Worm (Caenorhabditis elegans): ENCODE measurements around the gene D1054.18.

Gene D1054.18

ce11 chrV:10771390-10771789 is 29.6 kb downstream of the D1054.18 start, which contains the start of gene D1054.3:
D1054.3 (plus strand) TSS chrV:10771451.
- TF ChIP-seq tbx-8 (GFP tag; optimal IDR thresholded peaks at IDR 0.05) (no peak), elt-3 (tag; optimal IDR thresholded peaks at IDR 0.05) (no peak), ceh-39 (tag; optimal IDR thresholded peaks at IDR 0.05) (no peak), mep-1 (tag; optimal IDR thresholded peaks at IDR 0.05) (no peak), blmp-1 (tag; optimal IDR thresholded peaks at IDR 0.05) (no peak), zip-8 (tag; optimal IDR thresholded peaks at IDR 0.05) (no peak), cnd-1 (tag; optimal IDR thresholded peaks at IDR 0.05) (no peak), bed-3 (GFP tag; optimal IDR thresholded peaks at IDR 0.05) (no peak), snpc-4 (tag; optimal IDR thresholded peaks at IDR 0.05) (no peak), ceh-83 (GFP tag; optimal IDR thresholded peaks at IDR 0.05) (no peak), sptf-1 (tag; optimal IDR thresholded peaks at IDR 0.05) (no peak), nhr-2 (tag; optimal IDR thresholded peaks at IDR 0.05) (no peak), ham-2 (GFP tag; optimal IDR thresholded peaks at IDR 0.05) (no peak), lin-13 (tag; optimal IDR thresholded peaks at IDR 0.05) (no peak), nhr-28 (tag; optimal IDR thresholded peaks at IDR 0.05) (no peak), nhr-12 (tag; optimal IDR thresholded peaks at IDR 0.05) (no peak), unc-62 (GFP tag; optimal IDR thresholded peaks at IDR 0.05) (no peak)

DNA sequence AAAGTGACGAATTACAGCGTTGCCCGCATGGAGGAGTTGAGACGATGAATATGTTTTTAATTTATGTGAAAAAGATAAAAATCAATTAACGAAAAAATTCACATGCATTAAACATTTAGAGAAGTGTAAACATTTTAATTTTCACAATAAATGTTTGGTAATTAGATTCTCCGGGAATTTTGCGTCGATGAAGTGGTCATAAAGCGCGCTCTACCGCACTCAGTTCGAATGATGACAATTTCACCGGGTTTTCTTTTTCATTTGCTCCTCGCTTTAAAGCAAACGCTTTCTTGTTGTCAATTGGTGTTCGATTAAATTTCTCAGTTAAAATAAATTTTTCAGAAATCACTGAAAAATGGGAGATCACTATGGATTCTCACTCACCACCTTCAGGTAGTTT is 31.0 kb downstream of the D1054.18 start, which contains the start of the genes D1054.1 and pas-2:
D1054.1 (minus strand) TSS at position 192 of the 400 bp plus-strand sequence.
pas-2 (plus strand) TSS at position 343 of the 400 bp plus-strand sequence.
- peak; percentile 15 for TF ChIP-seq mep-1 (tag; optimal IDR thresholded peaks at IDR 0.05)
- peak; percentile 85 for TF ChIP-seq ces-1 (GFP tag; optimal IDR thresholded peaks at IDR 0.05)
- no peak for TF ChIP-seq unc-62 (GFP tag; optimal IDR thresholded peaks at IDR 0.05)

DNA sequence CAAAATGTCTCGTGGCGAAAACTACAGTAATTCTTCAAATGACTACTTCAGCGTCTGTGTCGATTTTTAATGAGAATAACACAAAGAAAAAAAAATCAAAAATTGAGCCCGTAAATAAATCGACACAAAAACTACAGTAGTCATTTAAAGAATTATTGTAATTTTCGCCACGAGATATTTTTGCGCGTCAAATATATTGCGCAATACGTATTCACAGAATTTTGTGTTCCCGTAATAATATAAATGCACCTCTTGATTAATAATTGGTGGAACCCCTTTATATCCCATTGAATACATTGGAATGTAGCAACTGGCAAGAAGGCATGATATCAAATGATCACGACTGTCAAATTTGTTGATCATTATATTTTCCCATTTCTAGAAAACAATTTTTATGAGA is 32.1 kb downstream of the D1054.18 start:
- TF ChIP-seq bed-3 (GFP tag; optimal IDR thresholded peaks at IDR 0.05) (no peak), unc-62 (GFP tag; optimal IDR thresholded peaks at IDR 0.05) (no peak), zip-8 (tag; optimal IDR thresholded peaks at IDR 0.05) (peak; percentile 94)

DNA sequence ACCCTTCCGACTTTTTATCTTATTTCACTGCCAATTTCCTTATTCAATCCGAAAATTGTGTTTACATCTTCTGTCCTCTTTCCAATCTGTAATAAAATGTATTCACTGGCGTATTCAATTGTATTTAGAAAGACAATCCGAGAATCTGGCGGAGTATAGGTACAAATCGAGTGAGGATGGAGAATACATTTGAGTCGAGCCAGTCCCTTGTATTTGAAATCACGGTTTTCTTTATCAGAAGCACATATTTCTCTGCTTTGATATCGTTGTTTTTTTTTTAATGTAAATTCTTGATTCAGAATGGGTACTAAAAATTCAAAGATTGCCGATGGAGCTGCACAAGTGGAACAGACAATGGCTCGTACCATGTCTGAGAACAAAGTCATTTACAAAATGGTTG is 36.9 kb downstream of the D1054.18 start, which contains the start of gene ocr-1:
ocr-1 (plus strand) TSS at position 301 of the 400 bp plus-strand sequence.
- TF ChIP-seq unc-62 (GFP tag; optimal IDR thresholded peaks at IDR 0.05) (no peak), snpc-4 (tag; optimal IDR thresholded peaks at IDR 0.05) (no peak), zip-8 (tag; optimal IDR thresholded peaks at IDR 0.05) (no peak), ceh-43 (GFP tag; optimal IDR thresholded peaks at IDR 0.05) (no peak), flh-1 (GFP tag; optimal IDR thresholded peaks at IDR 0.05) (no peak)

ce11 chrV:10762695-10763094 is 38.3 kb downstream of the D1054.18 start, which contains the start of gene sre-6:
sre-6 (minus strand) TSS chrV:10762795.
- TF ChIP-seq nhr-28 (tag; optimal IDR thresholded peaks at IDR 0.05) (no peak), nhr-237 (tag; optimal IDR thresholded peaks at IDR 0.05) (no peak), ceh-43 (GFP tag; optimal IDR thresholded peaks at IDR 0.05) (no peak), ceh-39 (tag; optimal IDR thresholded peaks at IDR 0.05) (no peak), drap-1 (GFP tag; optimal IDR thresholded peaks at IDR 0.05) (no peak), unc-120 (tag; optimal IDR thresholded peaks at IDR 0.05; ENCODE audit: poor library complexity, severe bottlenecking) (no peak), zip-8 (tag; optimal IDR thresholded peaks at IDR 0.05) (no peak), blmp-1 (tag; optimal IDR thresholded peaks at IDR 0.05) (no peak), sptf-1 (tag; optimal IDR thresholded peaks at IDR 0.05) (no peak), tbx-8 (GFP tag; optimal IDR thresholded peaks at IDR 0.05) (no peak), unc-39 (tag; optimal IDR thresholded peaks at IDR 0.05) (no peak), sem-2 (GFP tag; optimal IDR thresholded peaks at IDR 0.05) (no peak), elt-1 (tag; optimal IDR thresholded peaks at IDR 0.05; ENCODE audit: borderline replicate concordance, insufficient read depth) (no peak), mls-2 (tag; optimal IDR thresholded peaks at IDR 0.05) (no peak), mep-1 (tag; optimal IDR thresholded peaks at IDR 0.05) (no peak)

ce11 chrV:10760839-10761238 is 40.2 kb downstream of the D1054.18 start:
- TF ChIP-seq blmp-1 (tag; optimal IDR thresholded peaks at IDR 0.05) = no peak
- no peak for TF ChIP-seq lin-13 (tag; optimal IDR thresholded peaks at IDR 0.05)
- TF ChIP-seq unc-62 (GFP tag; optimal IDR thresholded peaks at IDR 0.05) = no peak
- TF ChIP-seq sem-2 (GFP tag; optimal IDR thresholded peaks at IDR 0.05) = no peak
- TF ChIP-seq M03D4.4 (tag; optimal IDR thresholded peaks at IDR 0.05) = no peak
- TF ChIP-seq cnd-1 (tag; optimal IDR thresholded peaks at IDR 0.05) = no peak
- no peak for TF ChIP-seq ceh-43 (GFP tag; optimal IDR thresholded peaks at IDR 0.05)
- TF ChIP-seq nhr-237 (tag; optimal IDR thresholded peaks at IDR 0.05) = no peak
- no peak for TF ChIP-seq nhr-76 (tag; optimal IDR thresholded peaks at IDR 0.05)
- no peak for TF ChIP-seq lin-32 (GFP tag; optimal IDR thresholded peaks at IDR 0.05)
- no peak for TF ChIP-seq pha-4 (tag; optimal IDR thresholded peaks at IDR 0.05)
- no peak for TF ChIP-seq unc-120 (tag; optimal IDR thresholded peaks at IDR 0.05; ENCODE audit: poor library complexity, severe bottlenecking)

All from whole organism, mixed stage, embryonic.